Fruit fly (Drosophila melanogaster) whole organism, embryonic: ENCODE data around the gene Mnn1.

Experiments used
- Ada2b ChIP-seq: fragments of 200-800 bp; sonication (Bioruptor generic); IDR thresholded peaks from 2 replicates; pipeline ENCODE4 v1.3.6; 2022; ENCODE audit warnings: missing biosample characterization, missing genetic modification characterization
- CG10147 ChIP-seq: fragments of 200-800 bp; sonication (Bioruptor generic); optimal IDR thresholded peaks from 2 replicates; lab custom pipeline; 2019; ENCODE audit warnings: missing biosample characterization, mild to moderate bottlenecking, missing genetic modification characterization, moderate library complexity
- CG10366 ChIP-seq: fragments of 200-800 bp; sonication (Bioruptor generic); IDR thresholded peaks from 2 replicates; pipeline ENCODE4 v1.3.6; 2022; ENCODE audit warnings: missing biosample characterization, missing genetic modification characterization
- CG10979 ChIP-seq: fragments of 200-800 bp; sonication (Bioruptor generic); optimal IDR thresholded peaks from 2 replicates; lab custom pipeline; 2018; ENCODE audit warnings: missing biosample characterization, mild to moderate bottlenecking, missing genetic modification characterization, moderate library complexity
- CG11085 ChIP-seq: fragments of 200-800 bp; sonication (Bioruptor generic); IDR thresholded peaks from 2 replicates; pipeline ENCODE4 v1.3.6; 2022; ENCODE audit warnings: missing biosample characterization, missing genetic modification characterization
- CG14014 ChIP-seq: fragments of 200-800 bp; sonication (Bioruptor generic); IDR thresholded peaks from 2 replicates; pipeline ENCODE4 v1.3.6; 2022; ENCODE audit warnings: missing biosample characterization, missing genetic modification characterization
- CG17361 ChIP-seq: fragments of 200-800 bp; sonication (Bioruptor generic); IDR thresholded peaks from 3 replicates; pipeline ENCODE4 v1.3.6; 2022; ENCODE audit warnings: missing biosample characterization, missing genetic modification characterization
- CG17385 ChIP-seq: fragments of 200-800 bp; sonication (Bioruptor generic); optimal IDR thresholded peaks from 3 replicates; lab custom pipeline; 2018; ENCODE audit warnings: missing biosample characterization, mild to moderate bottlenecking, missing genetic modification characterization
- CG4820 ChIP-seq: fragments of 200-800 bp; sonication (Bioruptor generic); optimal IDR thresholded peaks from 3 replicates; lab custom pipeline; 2016; ENCODE audit warnings: missing biosample characterization, missing genetic modification characterization
- CG6175 ChIP-seq: fragments of 200-800 bp; sonication (Bioruptor generic); IDR thresholded peaks from 3 replicates; pipeline ENCODE4 v1.3.6; 2022; ENCODE audit warnings: missing biosample characterization, missing genetic modification characterization
- CG8281 ChIP-seq: fragments of 200-800 bp; sonication (Bioruptor generic); optimal IDR thresholded peaks from 2 replicates; lab custom pipeline; 2018; ENCODE audit warnings: missing biosample characterization, mild to moderate bottlenecking, missing genetic modification characterization, moderate library complexity
- CG8359 ChIP-seq: fragments of 200-800 bp; sonication (Bioruptor generic); optimal IDR thresholded peaks from 2 replicates; lab custom pipeline; 2017; ENCODE audit warnings: missing biosample characterization, mild to moderate bottlenecking, missing genetic modification characterization, borderline replicate concordance
- CG8388 ChIP-seq: fragments of 200-800 bp; sonication (Bioruptor generic); optimal IDR thresholded peaks from 2 replicates; lab custom pipeline; 2019; ENCODE audit warnings: missing biosample characterization, mild to moderate bottlenecking, missing genetic modification characterization, moderate library complexity
- CG9797 ChIP-seq: fragments of 200-800 bp; sonication (Bioruptor generic); optimal IDR thresholded peaks from 3 replicates; lab custom pipeline; 2018; ENCODE audit warnings: missing biosample characterization, mild to moderate bottlenecking, missing genetic modification characterization
- D ChIP-seq, 2 experiments: fragments of 200-800 bp in 1 of 2; fragments of >200 bp in 1 of 2; sonication (Bioruptor generic) in 1 of 2; optimal IDR thresholded peaks; 2 replicates in 1 of 2; 3 replicates in 1 of 2; lab custom pipeline; 2017; ENCODE audit warnings: mild to moderate bottlenecking in 1 of 2, missing biosample characterization in 1 of 2, missing genetic modification characterization in 1 of 2, missing genetic modification reagents in 1 of 2
- Deaf1 ChIP-seq: fragments of 200-800 bp; optimal IDR thresholded peaks from 3 replicates; lab custom pipeline; 2019; ENCODE audit warnings: missing biosample characterization, mild to moderate bottlenecking, missing genetic modification characterization, moderate library complexity
- Dek ChIP-seq: fragments of 200-800 bp; sonication (Bioruptor generic); optimal IDR thresholded peaks from 3 replicates; lab custom pipeline; 2019; ENCODE audit warnings: missing biosample characterization, mild to moderate bottlenecking, missing genetic modification characterization, moderate library complexity
- Dip3 ChIP-seq: fragments of 200-800 bp; sonication (Bioruptor generic); optimal IDR thresholded peaks from 3 replicates; lab custom pipeline; 2016; ENCODE audit warnings: missing biosample characterization, missing genetic modification characterization
- E2f1 ChIP-seq: fragments of 200-800 bp; sonication (Bioruptor generic); IDR thresholded peaks from 2 replicates; pipeline ENCODE4 v1.3.6; 2022; ENCODE audit warnings: missing biosample characterization, missing genetic modification characterization
- Eip74EF ChIP-seq, 2 experiments: fragments of 200-800 bp in 1 of 2; fragments of >200 bp in 1 of 2; sonication (Bioruptor generic) in 1 of 2; optimal IDR thresholded peaks; 2 replicates each; lab custom pipeline; 2017 to 2019; ENCODE audit warnings: missing biosample characterization in 2 of 2, missing genetic modification characterization in 2 of 2, mild to moderate bottlenecking in 1 of 2, moderate library complexity in 1 of 2
- Gug ChIP-seq: fragments of 200-800 bp; sonication (Bioruptor generic); IDR thresholded peaks from 4 replicates; pipeline ENCODE4 v1.3.6; 2022; ENCODE audit warnings: missing biosample characterization, missing genetic modification characterization
- HHEX ChIP-seq: fragments of 200-800 bp; sonication (Bioruptor generic); optimal IDR thresholded peaks from 3 replicates; lab custom pipeline; 2017; ENCODE audit warnings: missing biosample characterization, mild to moderate bottlenecking, missing genetic modification characterization, missing genetic modification reagents
- Hey ChIP-seq: fragments of 200-800 bp; sonication (Bioruptor generic); optimal IDR thresholded peaks from 3 replicates; lab custom pipeline; 2018; ENCODE audit warnings: missing biosample characterization, mild to moderate bottlenecking, missing genetic modification characterization
- Hmr ChIP-seq: fragments of 200-800 bp; sonication (Bioruptor generic); optimal IDR thresholded peaks from 3 replicates; lab custom pipeline; 2017; ENCODE audit warnings: mild to moderate bottlenecking, missing biosample characterization, missing genetic modification reagents, missing genetic modification characterization
- Hr39 ChIP-seq: fragments of >200 bp; optimal IDR thresholded peaks from 2 replicates; lab custom pipeline; 2017
- Jarid2 ChIP-seq: fragments of 200-800 bp; sonication (Bioruptor generic); optimal IDR thresholded peaks from 3 replicates; lab custom pipeline; 2017; ENCODE audit warnings: mild to moderate bottlenecking, missing biosample characterization, missing genetic modification reagents, missing genetic modification characterization
- Mrtf ChIP-seq: fragments of 200-800 bp; sonication (Bioruptor generic); IDR thresholded peaks from 3 replicates; pipeline ENCODE4 v1.3.6; 2022; ENCODE audit warnings: missing biosample characterization, missing genetic modification characterization
- Myb ChIP-seq: fragments of 200-800 bp; sonication (Bioruptor generic); optimal IDR thresholded peaks from 2 replicates; lab custom pipeline; 2016; ENCODE audit warnings: missing biosample characterization, missing genetic modification characterization
- bbx ChIP-seq: fragments of 200-800 bp; sonication (Bioruptor generic); IDR thresholded peaks from 2 replicates; pipeline ENCODE4 v1.3.6; 2022; ENCODE audit warnings: missing biosample characterization, missing genetic modification characterization; ENCODE audit not compliant: partially characterized antibody
- bowl ChIP-seq: fragments of 200-800 bp; sonication (Bioruptor generic); IDR thresholded peaks from 2 replicates; pipeline ENCODE4 v1.3.6; 2022; ENCODE audit warnings: missing biosample characterization, missing genetic modification characterization
- cato ChIP-seq: fragments of 200-800 bp; sonication (Bioruptor generic); optimal IDR thresholded peaks from 2 replicates; lab custom pipeline; 2016; ENCODE audit warnings: missing biosample characterization, missing genetic modification characterization, borderline replicate concordance
- cg ChIP-seq: fragments of 200-800 bp; sonication (Bioruptor generic); optimal IDR thresholded peaks from 3 replicates; lab custom pipeline; 2019; ENCODE audit warnings: missing biosample characterization, mild to moderate bottlenecking, missing genetic modification characterization, moderate library complexity
- croc ChIP-seq: fragments of 200-800 bp; sonication (Bioruptor generic); conservative IDR thresholded peaks from 3 replicates; pipeline ENCODE4 v1.3.6; 2022; ENCODE audit warnings: missing biosample characterization, missing genetic modification characterization
- dan ChIP-seq: fragments of 200-800 bp; sonication (Bioruptor generic); IDR thresholded peaks from 2 replicates; pipeline ENCODE4 v1.3.6; 2022; ENCODE audit warnings: missing biosample characterization, missing genetic modification characterization
- ems ChIP-seq: fragments of 200-800 bp; sonication (Bioruptor generic); optimal IDR thresholded peaks from 3 replicates; lab custom pipeline; 2016; ENCODE audit warnings: missing biosample characterization, missing genetic modification characterization
- eve ChIP-seq, 2 experiments: fragments of >200 bp; optimal IDR thresholded peaks; 2 replicates each; lab custom pipeline; 2017; ENCODE audit warnings: missing biosample characterization in 2 of 2, missing genetic modification characterization in 2 of 2
- fd3F ChIP-seq: fragments of 200-800 bp; sonication (Bioruptor generic); optimal IDR thresholded peaks from 2 replicates; lab custom pipeline; 2018; ENCODE audit warnings: missing biosample characterization, mild to moderate bottlenecking, missing genetic modification characterization, moderate library complexity
- gem ChIP-seq: fragments of 200-800 bp; sonication (Bioruptor generic); optimal IDR thresholded peaks from 2 replicates; lab custom pipeline; 2019; ENCODE audit warnings: missing biosample characterization, mild to moderate bottlenecking, missing genetic modification characterization, moderate library complexity
- gfzf ChIP-seq: fragments of 200-800 bp; sonication (Bioruptor generic); optimal IDR thresholded peaks from 2 replicates; lab custom pipeline; 2016; ENCODE audit warnings: missing biosample characterization, mild to moderate bottlenecking, missing genetic modification characterization, moderate library complexity
- jigr1 ChIP-seq: fragments of 200-800 bp; sonication (Bioruptor generic); IDR thresholded peaks from 3 replicates; pipeline ENCODE4 v1.3.6; 2022; ENCODE audit warnings: missing biosample characterization, missing genetic modification characterization
- ken ChIP-seq: fragments of 200-800 bp; sonication (Bioruptor generic); IDR thresholded peaks from 3 replicates; pipeline ENCODE4 v1.3.6; 2022; ENCODE audit warnings: missing biosample characterization, missing genetic modification characterization
- onecut ChIP-seq: fragments of 200-800 bp; sonication (Bioruptor generic); IDR thresholded peaks from 2 replicates; pipeline ENCODE4 v1.3.6; 2022; ENCODE audit warnings: missing biosample characterization, missing genetic modification characterization
- peb ChIP-seq: fragments of 200-800 bp; sonication (Bioruptor generic); IDR thresholded peaks from 2 replicates; pipeline ENCODE4 v1.3.6; 2022; ENCODE audit warnings: missing biosample characterization, missing genetic modification characterization
- psq ChIP-seq: fragments of 200-800 bp; sonication (Bioruptor generic); optimal IDR thresholded peaks from 2 replicates; lab custom pipeline; 2017; ENCODE audit warnings: missing biosample characterization, missing genetic modification characterization
- ranshi ChIP-seq: fragments of 200-800 bp; sonication (Bioruptor generic); IDR thresholded peaks from 2 replicates; pipeline ENCODE4 v1.3.6; 2022; ENCODE audit warnings: missing biosample characterization, missing genetic modification characterization
- repo ChIP-seq: fragments of 200-800 bp; sonication (Bioruptor generic); optimal IDR thresholded peaks from 2 replicates; lab custom pipeline; 2016; ENCODE audit warnings: missing biosample characterization, missing genetic modification characterization
- row ChIP-seq: fragments of 200-800 bp; sonication (Bioruptor generic); IDR thresholded peaks from 3 replicates; pipeline ENCODE4 v1.3.6; 2022; ENCODE audit warnings: missing biosample characterization, missing genetic modification characterization
- sens ChIP-seq: fragments of 200-800 bp; sonication (Bioruptor generic); peaks from one replicate; lab custom pipeline; 2016; ENCODE audit warnings: missing biosample characterization, missing genetic modification characterization
- ttk ChIP-seq: fragments of 200-800 bp; sonication (Bioruptor generic); IDR thresholded peaks from 2 replicates; pipeline ENCODE4 v2.1.2; 2022; ENCODE audit warnings: missing biosample characterization, missing genetic modification characterization

Mnn1 gene

DNA sequence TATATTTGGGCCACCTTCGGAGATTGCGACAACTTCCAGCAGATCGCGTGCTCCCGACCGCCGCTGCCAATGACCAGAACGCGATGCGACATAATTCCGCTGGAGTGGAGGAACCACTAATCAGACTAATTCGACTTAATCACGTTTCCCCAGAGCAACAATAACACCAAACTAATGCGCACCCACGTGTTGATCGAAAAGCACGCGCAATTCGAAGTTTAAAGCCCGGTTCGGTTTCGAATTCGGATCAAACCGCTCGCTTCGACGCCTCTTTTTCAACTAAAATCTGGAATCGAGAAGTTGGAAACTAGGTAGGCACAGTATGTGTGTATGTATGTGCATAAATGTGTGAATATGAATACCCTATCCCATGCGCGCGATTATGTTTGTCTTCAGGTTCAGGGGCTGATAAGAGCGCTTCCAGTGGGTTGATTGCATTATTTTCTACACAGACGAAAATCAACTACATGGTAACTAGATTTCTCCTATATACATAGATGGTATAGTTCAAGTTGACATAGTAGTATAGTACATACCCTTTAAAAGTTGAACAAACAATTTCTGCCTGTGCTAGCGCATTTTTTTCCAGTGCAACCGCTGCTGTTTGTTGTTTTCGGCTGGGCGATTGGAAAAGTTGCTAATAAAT is 32.4 kb upstream of the Mnn1 start, which contains the start of gene Gart (continued):
- TF ChIP-seq gfzf (GFP tag; lab: Kevin White, UChicago) (no peak), Deaf1 (tag; lab: Kevin White, UChicago) (peak; percentile 42), bbx (GFP tag; lab: Robert Waterston, UW) (no peak), peb (GFP tag; lab: Robert Waterston, UW) (no peak), CG10979 (peak; percentile 54), CG14014 (GFP tag; lab: Robert Waterston, UW) (peak; percentile 65), sens (GFP tag; lab: Kevin White, UChicago) (peak; percentile 92), CG17361 (GFP tag; lab: Robert Waterston, UW) (0 out of 3 replicates have a peak, but pooled peaks have one; percentile 27), Ada2b (GFP tag; lab: Robert Waterston, UW) (peak; percentile 61), CG10366 (peak; percentile 62; the same call in 1 of the 2 replicates), Mrtf (GFP tag; lab: Robert Waterston, UW) (peak; percentile 46; the same call in 1 of the 3 replicates), ems (GFP tag; lab: Kevin White, UChicago) (peak; percentile 22), HHEX (GFP tag; lab: Kevin White, UChicago) (peak; percentile 39), Dip3 (GFP tag; lab: Kevin White, UChicago) (peak; percentile 36), Dek (tag; lab: Kevin White, UChicago) (peak; percentile 57), fd3F (GFP tag; lab: Kevin White, UChicago) (peak; percentile 52), croc (GFP tag; lab: Robert Waterston, UW) (no peak), repo (peak; percentile 53), Myb (GFP tag; lab: Kevin White, UChicago) (peak; percentile 53), CG11085 (GFP tag; lab: Robert Waterston, UW) (no peak), D (optimal IDR thresholded peaks at IDR 0.05; lab: Kevin White, UChicago) (no peak), D (GFP tag; optimal IDR thresholded peaks at IDR 0.05; lab: Kevin White, UChicago) (peak; percentile 23), Hey (tag; lab: Kevin White, UChicago) (no peak), CG8388 (GFP tag; lab: Kevin White, UChicago) (peak; percentile 62), Gug (GFP tag; lab: Robert Waterston, UW) (no peak), Hmr (GFP tag; lab: Kevin White, UChicago) (peak; percentile 76), cg (GFP tag; lab: Kevin White, UChicago) (peak; percentile 43), CG6175 (GFP tag; lab: Robert Waterston, UW) (no peak), CG9797 (GFP tag; lab: Kevin White, UChicago) (no peak), onecut (GFP tag; lab: Robert Waterston, UW) (no peak; the same call in 1 of the 2 replicates), row (peak; percentile 86), dan (GFP tag; lab: Robert Waterston, UW) (no peak), CG17385 (peak; percentile 76), psq (GFP tag; lab: Kevin White, UChicago) (no peak), ttk (GFP tag; lab: Robert Waterston, UW) (peak; percentile 58; the same call in 1 of the 2 replicates), cato (GFP tag; lab: Kevin White, UChicago) (peak; percentile 41), CG8359 (no peak), CG10147 (GFP tag; lab: Kevin White, UChicago) (peak; percentile 8), Jarid2 (GFP tag; lab: Kevin White, UChicago) (no peak), jigr1 (GFP tag; lab: Robert Waterston, UW) (no peak), ken (GFP tag; lab: Robert Waterston, UW) (peak; percentile 74; the same call in 2 of the 3 replicates), CG8281 (tag; lab: Kevin White, UChicago) (no peak), eve (GFP tag; optimal IDR thresholded peaks at IDR 0.05; lab: Kevin White, UChicago) (no peak), ranshi (GFP tag; lab: Robert Waterston, UW) (0 out of 2 replicates have a peak, but pooled peaks have one; percentile 63), Eip74EF (GFP tag; optimal IDR thresholded peaks at IDR 0.05; lab: Kevin White, UChicago) (peak in 1 of 2 experiments; percentile 55), Hr39 (lab: Kevin White, UChicago) (no peak), gem (tag; lab: Kevin White, UChicago) (peak; percentile 84), bowl (GFP tag; lab: Robert Waterston, UW) (no peak), E2f1 (GFP tag; lab: Robert Waterston, UW) (no peak), CG4820 (peak; percentile 59)
